Worm (Caenorhabditis elegans) whole organism, young adult: ENCODE measurements around the gene sid-5.
A peak's percentile ranks its signal among the peaks of the same experiment; 100 is the strongest.

Experiments used
- B0019.2 ChIP-seq: fragments of 200-800 bp; sonication (Bioruptor generic); conservative IDR thresholded peaks from 2 replicates; pipeline ENCODE4 v1.3.6; 2022; ENCODE audit warnings: missing genetic modification reagents, missing genetic modification characterization, missing compliant biosample characterization
- B0035.1 ChIP-seq: sonication (generic microtip); optimal IDR thresholded peaks from 2 replicates; lab custom pipeline; 2016; ENCODE audit warnings: missing genetic modification characterization, mild to moderate bottlenecking, missing compliant biosample characterization, missing genotype, missing genetic modification reagents
- B0336.3 ChIP-seq: fragments of 200-800 bp; sonication (Bioruptor generic); IDR thresholded peaks from 2 replicates; pipeline ENCODE4 v1.3.6; 2022; ENCODE audit warnings: missing genetic modification characterization, missing compliant biosample characterization
- C06A6.2 ChIP-seq: fragments of 200-800 bp; sonication (Bioruptor generic); conservative IDR thresholded peaks from 2 replicates; pipeline ENCODE4 v1.3.6; 2022; ENCODE audit warnings: missing genetic modification characterization, missing compliant biosample characterization
- F23B12.7 ChIP-seq: sonication (generic microtip); optimal IDR thresholded peaks from 2 replicates; lab custom pipeline; 2017; ENCODE audit warnings: missing genetic modification characterization, mild to moderate bottlenecking, missing compliant biosample characterization, antibody characterized with exemption, moderate library complexity; ENCODE audit not compliant: insufficient read depth
- F33H1.4 ChIP-seq: fragments of 200-800 bp; sonication (Bioruptor generic); IDR thresholded peaks from 2 replicates; pipeline ENCODE4 v1.3.6; 2022; ENCODE audit warnings: missing genetic modification reagents, missing genetic modification characterization, missing compliant biosample characterization
- F39B2.1 ChIP-seq: fragments of 200-800 bp; sonication (Bioruptor generic); IDR thresholded peaks from 2 replicates; pipeline ENCODE4 v1.3.6; 2022; ENCODE audit warnings: missing genetic modification reagents, missing genetic modification characterization, missing compliant biosample characterization
- F55B11.4 ChIP-seq: sonication (generic microtip); optimal IDR thresholded peaks from 2 replicates; lab custom pipeline; 2016; ENCODE audit warnings: missing compliant biosample characterization, missing genetic modification characterization, borderline replicate concordance; ENCODE audit not compliant: insufficient read depth
- F57C9.4 ChIP-seq: sonication (generic microtip); optimal IDR thresholded peaks from 2 replicates; lab custom pipeline; 2017; ENCODE audit warnings: mild to moderate bottlenecking, missing genetic modification characterization, missing compliant biosample characterization
- K11D2.4 ChIP-seq: fragments of 200-800 bp; sonication (Bioruptor generic); IDR thresholded peaks from 2 replicates; pipeline ENCODE4 v1.3.6; 2022; ENCODE audit warnings: missing genetic modification reagents, missing genetic modification characterization, missing compliant biosample characterization
- Y53G8AR.9 ChIP-seq: fragments of 200-800 bp; sonication (Bioruptor generic); conservative IDR thresholded peaks from 2 replicates; pipeline ENCODE4 v1.3.6; 2022; ENCODE audit warnings: missing genetic modification reagents, missing genetic modification characterization, missing compliant biosample characterization
- Y56A3A.18 ChIP-seq: fragments of 200-800 bp; sonication (Bioruptor generic); IDR thresholded peaks from 2 replicates; pipeline ENCODE4 v1.3.6; 2022; ENCODE audit warnings: missing genetic modification reagents, missing genetic modification characterization, missing compliant biosample characterization
- akir-1 ChIP-seq: fragments of 200-800 bp; sonication (Bioruptor generic); optimal IDR thresholded peaks from 2 replicates; lab custom pipeline; 2018; ENCODE audit warnings: mild to moderate bottlenecking, missing genetic modification characterization, moderate library complexity, missing compliant biosample characterization
- aptf-2 ChIP-seq: fragments of 200-800 bp; sonication (Bioruptor generic); conservative IDR thresholded peaks from 2 replicates; pipeline ENCODE4 v1.3.6; 2022; ENCODE audit warnings: missing genetic modification reagents, missing genetic modification characterization, missing compliant biosample characterization
- aptf-3 ChIP-seq: fragments of 200-800 bp; sonication (Bioruptor generic); IDR thresholded peaks from 2 replicates; pipeline ENCODE4 v1.3.6; 2022; ENCODE audit warnings: missing genetic modification characterization, missing compliant biosample characterization
- atf-7 ChIP-seq: sonication (generic microtip); optimal IDR thresholded peaks from 2 replicates; lab custom pipeline; 2017; ENCODE audit warnings: mild to moderate bottlenecking, missing genetic modification characterization, missing compliant biosample characterization
- attf-3 ChIP-seq: fragments of 200-800 bp; sonication (Bioruptor generic); conservative IDR thresholded peaks from 2 replicates; pipeline ENCODE4 v1.3.6; 2022; ENCODE audit warnings: missing genetic modification reagents, missing genetic modification characterization, missing compliant biosample characterization
- ccch-3 ChIP-seq: fragments of 200-800 bp; sonication (Bioruptor generic); optimal IDR thresholded peaks from 2 replicates; lab custom pipeline; 2018; ENCODE audit warnings: mild to moderate bottlenecking, missing genetic modification characterization, missing compliant biosample characterization
- cebp-2 ChIP-seq: fragments of 200-800 bp; sonication (Bioruptor generic); IDR thresholded peaks from 2 replicates; pipeline ENCODE4 v1.3.6; 2022; ENCODE audit warnings: missing genetic modification characterization, missing compliant biosample characterization
- ceh-91 ChIP-seq: fragments of 200-800 bp; sonication (Bioruptor generic); IDR thresholded peaks from 2 replicates; pipeline ENCODE4 v1.3.6; 2022; ENCODE audit warnings: missing genetic modification reagents, missing genetic modification characterization, missing compliant biosample characterization
- dpl-1 ChIP-seq: fragments of 150-350 bp; optimal IDR thresholded peaks from 2 replicates; lab custom pipeline; 2014; ENCODE audit warnings: missing biosample characterization, missing genetic modification reagents, missing genetic modification characterization
- efl-1 ChIP-seq: fragments of 150-350 bp; optimal IDR thresholded peaks from 2 replicates; lab custom pipeline; 2014; ENCODE audit warnings: missing biosample characterization, missing genetic modification reagents, missing genetic modification characterization
- egrh-3 ChIP-seq: fragments of 200-800 bp; sonication (Bioruptor generic); IDR thresholded peaks from 2 replicates; pipeline ENCODE4 v1.3.6; 2022; ENCODE audit warnings: missing genetic modification reagents, missing genetic modification characterization, missing compliant biosample characterization
- ekl-4 ChIP-seq: fragments of 200-800 bp; sonication (Bioruptor generic); IDR thresholded peaks from 2 replicates; pipeline ENCODE4 v1.3.6; 2022; ENCODE audit warnings: missing genetic modification reagents, missing genetic modification characterization, missing compliant biosample characterization
- fkh-3 ChIP-seq: sonication (generic microtip); optimal IDR thresholded peaks from 2 replicates; lab custom pipeline; 2016; ENCODE audit warnings: mild to moderate bottlenecking, missing genetic modification characterization, missing compliant biosample characterization
- hlh-12 ChIP-seq: sonication (generic microtip); optimal IDR thresholded peaks from 2 replicates; lab custom pipeline; 2016; ENCODE audit warnings: missing genetic modification characterization, missing compliant biosample characterization
- hmg-1.2 ChIP-seq: fragments of 200-800 bp; sonication (Bioruptor generic); IDR thresholded peaks from 2 replicates; pipeline ENCODE4 v1.3.6; 2022; ENCODE audit warnings: missing genetic modification reagents, missing genetic modification characterization, missing compliant biosample characterization
- hrde-1 ChIP-seq: sonication (generic microtip); optimal IDR thresholded peaks from 2 replicates; lab custom pipeline; 2016; ENCODE audit warnings: missing genetic modification characterization, mild to moderate bottlenecking, missing compliant biosample characterization, moderate library complexity, missing genotype, missing genetic modification reagents, borderline replicate concordance
- let-607 ChIP-seq, 2 experiments: fragments of 200-800 bp in 1 of 2; sonication (Bioruptor generic) in 1 of 2; sonication (generic microtip) in 1 of 2; optimal IDR thresholded peaks; 2 replicates each; lab custom pipeline; 2016 to 2018; ENCODE audit warnings: mild to moderate bottlenecking in 2 of 2, missing compliant biosample characterization in 2 of 2, missing genetic modification characterization in 2 of 2, moderate library complexity in 2 of 2, missing genotype in 1 of 2
- lin-35 ChIP-seq, 3 experiments: fragments of 150-350 bp in 2 of 3; sonication (generic microtip) in 1 of 3; optimal IDR thresholded peaks; 2 replicates each; lab custom pipeline; 2014 to 2018; ENCODE audit warnings: missing biosample characterization in 3 of 3, missing genetic modification characterization in 3 of 3, missing genetic modification reagents in 3 of 3
- lir-1 ChIP-seq: fragments of 200-800 bp; sonication (Bioruptor generic); conservative IDR thresholded peaks from 2 replicates; pipeline ENCODE4 v1.3.6; 2022; ENCODE audit warnings: missing genetic modification reagents, missing genetic modification characterization, missing compliant biosample characterization
- lsy-27 ChIP-seq: sonication (generic microtip); optimal IDR thresholded peaks from 2 replicates; lab custom pipeline; 2017; ENCODE audit warnings: missing genetic modification characterization, mild to moderate bottlenecking, missing compliant biosample characterization, antibody characterized with exemption, missing genotype, borderline replicate concordance; ENCODE audit not compliant: insufficient read depth
- madf-10 ChIP-seq: sonication (generic microtip); optimal IDR thresholded peaks from 2 replicates; lab custom pipeline; 2016; ENCODE audit warnings: mild to moderate bottlenecking, missing genetic modification characterization, missing compliant biosample characterization
- madf-3 ChIP-seq: fragments of 200-800 bp; sonication (Bioruptor generic); IDR thresholded peaks from 2 replicates; pipeline ENCODE4 v1.3.6; 2022; ENCODE audit warnings: missing genetic modification reagents, missing genetic modification characterization, missing compliant biosample characterization
- nfya-1 ChIP-seq: sonication (generic microtip); optimal IDR thresholded peaks from 2 replicates; lab custom pipeline; 2017; ENCODE audit warnings: antibody characterized with exemption, missing compliant biosample characterization, missing genetic modification characterization, borderline replicate concordance; ENCODE audit not compliant: insufficient read depth
- nfya-2 ChIP-seq: fragments of 200-800 bp; sonication (Bioruptor generic); IDR thresholded peaks from 2 replicates; pipeline ENCODE4 v1.3.6; 2022; ENCODE audit warnings: missing genetic modification reagents, missing genetic modification characterization, missing compliant biosample characterization
- nhr-80 ChIP-seq: sonication (generic microtip); optimal IDR thresholded peaks from 2 replicates; lab custom pipeline; 2016; ENCODE audit warnings: missing genetic modification characterization, missing compliant biosample characterization
- nhr-90 ChIP-seq: sonication (generic microtip); optimal IDR thresholded peaks from 2 replicates; lab custom pipeline; 2016; ENCODE audit warnings: missing genotype, mild to moderate bottlenecking, missing genetic modification characterization, missing compliant biosample characterization
- repo-1 ChIP-seq: sonication (generic microtip); optimal IDR thresholded peaks from 2 replicates; lab custom pipeline; 2017; ENCODE audit warnings: mild to moderate bottlenecking, missing genetic modification characterization, missing compliant biosample characterization
- rpc-1 ChIP-seq, 2 experiments: fragments of 150-350 bp in 1 of 2; sonication (generic microtip) in 1 of 2; optimal IDR thresholded peaks; 2 replicates each; lab custom pipeline; 2014 to 2018; ENCODE audit warnings: missing biosample characterization in 1 of 2, missing genetic modification characterization in 1 of 2, missing genetic modification reagents in 1 of 2, missing genotype in 1 of 2
- snpc-1.1 ChIP-seq: sonication (generic microtip); optimal IDR thresholded peaks from 2 replicates; lab custom pipeline; 2017; ENCODE audit warnings: missing genetic modification characterization, mild to moderate bottlenecking, missing compliant biosample characterization, antibody characterized with exemption, moderate library complexity, missing genotype, missing genetic modification reagents; ENCODE audit not compliant: insufficient read depth
- snpc-3.4 ChIP-seq: sonication (generic microtip); optimal IDR thresholded peaks from 2 replicates; lab custom pipeline; 2017; ENCODE audit warnings: missing genetic modification characterization, mild to moderate bottlenecking, missing compliant biosample characterization, antibody characterized with exemption, moderate library complexity, missing genotype, missing genetic modification reagents
- tlf-1 ChIP-seq: fragments of 200-800 bp; sonication (Bioruptor generic); optimal IDR thresholded peaks from 2 replicates; lab custom pipeline; 2018; ENCODE audit warnings: mild to moderate bottlenecking, missing genetic modification characterization, missing compliant biosample characterization
- ztf-18 ChIP-seq: sonication (generic microtip); optimal IDR thresholded peaks from 2 replicates; lab custom pipeline; 2016; ENCODE audit warnings: missing genotype, mild to moderate bottlenecking, missing genetic modification characterization, missing compliant biosample characterization
- ztf-26 ChIP-seq: sonication (generic microtip); optimal IDR thresholded peaks from 2 replicates; lab custom pipeline; 2017; ENCODE audit warnings: missing genetic modification characterization, missing compliant biosample characterization
- ztf-3 ChIP-seq: fragments of 200-800 bp; sonication (Bioruptor generic); optimal IDR thresholded peaks from 2 replicates; lab custom pipeline; 2018; ENCODE audit warnings: mild to moderate bottlenecking, missing genetic modification characterization, missing compliant biosample characterization
- ztf-6 ChIP-seq: fragments of 200-800 bp; sonication (Bioruptor generic); IDR thresholded peaks from 2 replicates; pipeline ENCODE4 v1.3.6; 2022; ENCODE audit warnings: missing genetic modification reagents, missing genetic modification characterization, missing compliant biosample characterization

The sid-5 gene

DNA sequence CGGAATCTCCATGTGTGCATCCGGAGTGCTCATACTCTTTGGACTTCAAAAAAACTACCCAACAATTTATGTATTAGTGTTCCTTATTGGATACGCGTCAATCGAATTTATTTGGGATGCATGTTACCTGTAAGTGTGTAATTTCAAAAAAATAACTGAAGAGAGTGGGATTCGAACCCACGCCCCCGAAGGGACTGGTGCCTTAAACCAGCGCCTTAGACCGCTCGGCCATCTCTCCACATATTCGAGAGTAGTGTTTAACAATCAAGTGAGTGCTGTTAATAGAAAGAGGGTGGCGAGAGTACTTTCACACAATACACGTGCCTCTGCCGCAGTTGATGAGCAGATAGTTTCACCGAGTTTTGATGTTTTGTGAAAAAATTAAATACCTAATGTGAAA is 1.6 kb upstream of the sid-5 start (continued):
- TF ChIP-seq F55B11.4 (tag; lab: Kevin White, UChicago), result no peak
- TF ChIP-seq ztf-6 (GFP tag; lab: Robert Waterston, UW), result peak; percentile 35; the same call in 1 of the 2 replicates
- TF ChIP-seq F23B12.7 (tag; lab: Kevin White, UChicago), result peak; percentile 70
- TF ChIP-seq nhr-80 (tag; lab: Kevin White, UChicago), result peak; percentile 36
- TF ChIP-seq aptf-3 (GFP tag; lab: Robert Waterston, UW), result 0 out of 2 replicates have a peak, but pooled peaks have one; percentile 49
- TF ChIP-seq ztf-26, result no peak
- peak; percentile 44 for TF ChIP-seq let-607 (tag; optimal IDR thresholded peaks at IDR 0.05; lab: Kevin White, UChicago)
- no peak for TF ChIP-seq nfya-2 (GFP tag; lab: Robert Waterston, UW)
- peak; percentile 35 for TF ChIP-seq repo-1
- TF ChIP-seq hmg-1.2 (GFP tag; lab: Robert Waterston, UW), result peak; percentile 80
- no peak for TF ChIP-seq efl-1 (GFP tag; lab: Kevin White, UChicago)
- no peak for TF ChIP-seq ceh-91
- TF ChIP-seq B0019.2 (GFP tag; lab: Robert Waterston, UW), result 0 out of 2 replicates have a peak, but pooled peaks have one; percentile 7
- peak; percentile 39; the same call in 1 of the 2 replicates for TF ChIP-seq C06A6.2
- TF ChIP-seq aptf-2 (GFP tag; lab: Robert Waterston, UW), result no peak
- no peak for TF ChIP-seq atf-7 (tag; lab: Kevin White, UChicago)
- TF ChIP-seq F33H1.4, result no peak
- peak; percentile 46 for TF ChIP-seq hlh-12
- peak; percentile 85 for TF ChIP-seq rpc-1 (optimal IDR thresholded peaks at IDR 0.05; lab: Kevin White, UChicago)
- peak; percentile 89 for TF ChIP-seq rpc-1 (tag; optimal IDR thresholded peaks at IDR 0.05; lab: Kevin White, UChicago)
- TF ChIP-seq nfya-1 (tag; lab: Kevin White, UChicago), result no peak
- no peak for TF ChIP-seq F39B2.1 (GFP tag; lab: Robert Waterston, UW)
- TF ChIP-seq egrh-3, result peak; percentile 32
- TF ChIP-seq lir-1, result no peak
- TF ChIP-seq lin-35 (GFP tag; optimal IDR thresholded peaks at IDR 0.05; lab: Kevin White, UChicago), result no peak
- peak; percentile 65; the same call in 1 of the 2 replicates for TF ChIP-seq ekl-4 (GFP tag; lab: Robert Waterston, UW)
- no peak for TF ChIP-seq B0336.3 (GFP tag; lab: Robert Waterston, UW)
- TF ChIP-seq F57C9.4 (tag; lab: Kevin White, UChicago), result no peak
- peak; percentile 42 for TF ChIP-seq snpc-3.4 (tag; lab: Kevin White, UChicago)
- TF ChIP-seq dpl-1 (GFP tag; lab: Kevin White, UChicago), result no peak
- peak; percentile 28 for TF ChIP-seq ztf-3 (GFP tag; lab: Kevin White, UChicago)
- TF ChIP-seq ztf-18 (tag; lab: Kevin White, UChicago), result no peak
- no peak for TF ChIP-seq ccch-3 (GFP tag; lab: Kevin White, UChicago)
- TF ChIP-seq lsy-27 (tag; lab: Kevin White, UChicago), result no peak
- peak; percentile 49 for TF ChIP-seq madf-10
- peak; percentile 72 for TF ChIP-seq fkh-3 (tag; lab: Kevin White, UChicago)
- TF ChIP-seq madf-3 (GFP tag; lab: Robert Waterston, UW), result 0 out of 2 replicates have a peak, but pooled peaks have one; percentile 58
- no peak for TF ChIP-seq attf-3 (GFP tag; lab: Robert Waterston, UW)
- no peak for TF ChIP-seq akir-1 (GFP tag; lab: Kevin White, UChicago)
- peak; percentile 71 for TF ChIP-seq hrde-1 (tag; lab: Kevin White, UChicago)
- TF ChIP-seq snpc-1.1, result peak; percentile 1
- TF ChIP-seq K11D2.4 (GFP tag; lab: Robert Waterston, UW), result 0 out of 2 replicates have a peak, but pooled peaks have one; percentile 11
- peak; percentile 90 for TF ChIP-seq Y56A3A.18 (GFP tag; lab: Robert Waterston, UW)
- TF ChIP-seq cebp-2 (GFP tag; lab: Robert Waterston, UW), result no peak
- TF ChIP-seq nhr-90 (tag; lab: Kevin White, UChicago), result peak; percentile 82
- peak; percentile 4 for TF ChIP-seq B0035.1 (tag; lab: Kevin White, UChicago)
- TF ChIP-seq tlf-1 (GFP tag; lab: Kevin White, UChicago), result peak; percentile 12
- peak; percentile 47; the same call in 1 of the 2 replicates for TF ChIP-seq Y53G8AR.9 (GFP tag; lab: Robert Waterston, UW)
